Fruit fly (Drosophila melanogaster): Measurements from ENCODE around the gene RabX6.

- TF ChIP-seq psq (optimal IDR thresholded peaks at IDR 0.05): no peak
- TF ChIP-seq insv (optimal IDR thresholded peaks at IDR 0.05): no peak
- TF ChIP-seq ttk (optimal IDR thresholded peaks at IDR 0.05): no peak
- no peak for TF ChIP-seq Sin3A (optimal IDR thresholded peaks at IDR 0.05)
- TF ChIP-seq Myc (optimal IDR thresholded peaks at IDR 0.05): no peak
Measured at dm6 chr3L:660314-661075, 29.8 kb upstream of the RabX6 start.
